Worm (Caenorhabditis elegans) whole organism, L1 larva: ENCODE data around the gene nhr-193.

Experiments used
- C04F5.9 ChIP-seq: sonication (generic microtip); optimal IDR thresholded peaks from 2 replicates; lab custom pipeline; 2016; ENCODE audit warnings: missing genetic modification characterization, missing compliant biosample characterization
- C16A3.4 ChIP-seq: fragments of 150-350 bp; optimal IDR thresholded peaks from 2 replicates; lab custom pipeline; 2014; ENCODE audit warnings: missing biosample characterization, missing genetic modification characterization
- C34B4.2 ChIP-seq: sonication (generic microtip); optimal IDR thresholded peaks from 2 replicates; lab custom pipeline; 2017; ENCODE audit warnings: mild to moderate bottlenecking, missing genetic modification characterization, missing compliant biosample characterization
- aha-1 ChIP-seq: fragments of 150-350 bp; optimal IDR thresholded peaks from 2 replicates; lab custom pipeline; 2014; ENCODE audit warnings: missing biosample characterization, missing genetic modification characterization
- alr-1 ChIP-seq: fragments of 200-800 bp; sonication (Bioruptor generic); optimal IDR thresholded peaks from 2 replicates; lab custom pipeline; 2018; ENCODE audit warnings: borderline replicate concordance, mild to moderate bottlenecking, missing genetic modification characterization, missing compliant biosample characterization
- aly-2 ChIP-seq: fragments of 150-350 bp; optimal IDR thresholded peaks from 2 replicates; lab custom pipeline; 2014; ENCODE audit warnings: missing biosample characterization, missing genetic modification characterization
- blmp-1 ChIP-seq: fragments of 150-350 bp; optimal IDR thresholded peaks from 2 replicates; lab custom pipeline; 2014; ENCODE audit warnings: missing biosample characterization, missing genetic modification characterization
- ceh-63 ChIP-seq: fragments of 200-800 bp; sonication (Bioruptor generic); optimal IDR thresholded peaks from 2 replicates; lab custom pipeline; 2018; ENCODE audit warnings: mild to moderate bottlenecking, missing genetic modification characterization, missing compliant biosample characterization
- ceh-82 ChIP-seq, 3 experiments: fragments of 150-350 bp in 1 of 3; sonication (generic microtip) in 2 of 3; optimal IDR thresholded peaks; 2 replicates each; lab custom pipeline; 2014 to 2017; ENCODE audit warnings: missing biosample characterization in 3 of 3, missing genetic modification characterization in 3 of 3
- ceh-88 ChIP-seq: fragments of 200-800 bp; sonication (Bioruptor generic); IDR thresholded peaks from 2 replicates; pipeline ENCODE4 v1.3.6; 2022; ENCODE audit warnings: missing genetic modification characterization, missing compliant biosample characterization
- ces-1 ChIP-seq: fragments of 150-350 bp; optimal IDR thresholded peaks from 2 replicates; lab custom pipeline; 2014; ENCODE audit warnings: missing biosample characterization, missing genetic modification reagents, missing genetic modification characterization
- dpl-1 ChIP-seq, 3 experiments: fragments of 150-350 bp in 2 of 3; sonication (generic microtip) in 1 of 3; optimal IDR thresholded peaks; 2 replicates each; lab custom pipeline; 2014 to 2017; ENCODE audit warnings: missing biosample characterization in 3 of 3, missing genetic modification characterization in 3 of 3, missing genetic modification reagents in 3 of 3
- efl-3 ChIP-seq: fragments of 200-800 bp; sonication (Bioruptor generic); optimal IDR thresholded peaks from 2 replicates; lab custom pipeline; 2018; ENCODE audit warnings: mild to moderate bottlenecking, missing genetic modification characterization, missing compliant biosample characterization
- elt-2 ChIP-seq: sonication (generic microtip); optimal IDR thresholded peaks from 2 replicates; lab custom pipeline; 2016; ENCODE audit warnings: missing genetic modification characterization, mild to moderate bottlenecking, inconsistent platforms, missing compliant biosample characterization, missing genetic modification reagents
- fkh-10 ChIP-seq: sonication (generic microtip); optimal IDR thresholded peaks from 2 replicates; lab custom pipeline; 2017; ENCODE audit warnings: missing biosample characterization, missing genetic modification reagents, missing genetic modification characterization
- fkh-4 ChIP-seq: sonication (generic microtip); optimal IDR thresholded peaks from 2 replicates; lab custom pipeline; 2016; ENCODE audit warnings: missing compliant biosample characterization, missing genetic modification characterization, borderline replicate concordance
- fkh-8 ChIP-seq: sonication (generic microtip); optimal IDR thresholded peaks from 2 replicates; lab custom pipeline; 2016; ENCODE audit warnings: mild to moderate bottlenecking, missing genetic modification characterization, missing compliant biosample characterization
- fos-1 ChIP-seq: fragments of 150-350 bp; optimal IDR thresholded peaks from 2 replicates; lab custom pipeline; 2014; ENCODE audit warnings: missing biosample characterization, missing genetic modification characterization
- grh-1 ChIP-seq: fragments of 200-800 bp; sonication (Bioruptor generic); IDR thresholded peaks from 2 replicates; pipeline ENCODE4 v1.3.6; 2022; ENCODE audit warnings: missing genetic modification reagents, missing genetic modification characterization, missing compliant biosample characterization
- isw-1 ChIP-seq: fragments of 200-800 bp; sonication (Bioruptor generic); IDR thresholded peaks from 2 replicates; pipeline ENCODE4 v1.3.6; 2022; ENCODE audit warnings: missing genetic modification characterization, missing compliant biosample characterization
- lin-13 ChIP-seq: fragments of 150-350 bp; optimal IDR thresholded peaks from 2 replicates; lab custom pipeline; 2014; ENCODE audit warnings: missing biosample characterization, missing genetic modification reagents, missing genetic modification characterization
- lin-35 ChIP-seq, 2 experiments: fragments of 150-350 bp; optimal IDR thresholded peaks; 2 replicates each; lab custom pipeline; 2014; ENCODE audit warnings: missing biosample characterization in 2 of 2, missing genetic modification characterization in 2 of 2, missing genetic modification reagents in 2 of 2
- mdl-1 ChIP-seq, 2 experiments: fragments of 150-350 bp; optimal IDR thresholded peaks; 2 replicates each; lab custom pipeline; 2014 to 2017; ENCODE audit warnings: missing biosample characterization in 2 of 2, missing genetic modification characterization in 2 of 2, inconsistent platforms in 1 of 2
- mef-2 ChIP-seq: fragments of 150-350 bp; optimal IDR thresholded peaks from 2 replicates; lab custom pipeline; 2014; ENCODE audit warnings: missing biosample characterization, missing genetic modification characterization
- nhr-19 ChIP-seq: fragments of 200-800 bp; sonication (Bioruptor generic); conservative IDR thresholded peaks from 2 replicates; pipeline ENCODE4 v1.3.6; 2022; ENCODE audit warnings: missing genetic modification characterization, missing compliant biosample characterization
- nhr-28 ChIP-seq: fragments of 150-350 bp; optimal IDR thresholded peaks from 2 replicates; lab custom pipeline; 2014; ENCODE audit warnings: missing biosample characterization, missing genetic modification characterization
- nhr-71 ChIP-seq: sonication (generic microtip); optimal IDR thresholded peaks from 2 replicates; lab custom pipeline; 2016; ENCODE audit warnings: mild to moderate bottlenecking, missing genetic modification characterization, moderate library complexity, missing compliant biosample characterization
- nhr-76 ChIP-seq: sonication (generic microtip); optimal IDR thresholded peaks from 2 replicates; lab custom pipeline; 2017; ENCODE audit warnings: missing biosample characterization, missing genetic modification characterization
- nhr-84 ChIP-seq: sonication (generic microtip); optimal IDR thresholded peaks from 2 replicates; lab custom pipeline; 2017; ENCODE audit warnings: missing biosample characterization, missing genetic modification characterization
- nhr-85 ChIP-seq: sonication (generic microtip); peaks from one replicate; lab custom pipeline; 2016; ENCODE audit warnings: missing genetic modification characterization, inconsistent platforms, missing compliant biosample characterization
- pqm-1 ChIP-seq: sonication (generic microtip); optimal IDR thresholded peaks from 3 replicates; lab custom pipeline; 2017; ENCODE audit warnings: missing biosample characterization, missing genetic modification characterization
- snu-23 ChIP-seq: sonication (generic microtip); optimal IDR thresholded peaks from 2 replicates; lab custom pipeline; 2016; ENCODE audit warnings: missing genetic modification characterization, missing compliant biosample characterization
- sup-37 ChIP-seq: fragments of 200-800 bp; sonication (Bioruptor generic); optimal IDR thresholded peaks from 2 replicates; lab custom pipeline; 2018; ENCODE audit warnings: mild to moderate bottlenecking, missing genetic modification characterization, missing compliant biosample characterization
- swsn-7 ChIP-seq: sonication (generic microtip); optimal IDR thresholded peaks from 2 replicates; lab custom pipeline; 2016; ENCODE audit warnings: missing genetic modification characterization, missing compliant biosample characterization
- tbx-2 ChIP-seq: sonication (generic microtip); optimal IDR thresholded peaks from 2 replicates; lab custom pipeline; 2016; ENCODE audit warnings: missing genetic modification characterization, missing compliant biosample characterization
- tlp-1 ChIP-seq: fragments of 150-350 bp; optimal IDR thresholded peaks from 2 replicates; lab custom pipeline; 2014; ENCODE audit warnings: missing biosample characterization, missing genetic modification characterization
- unc-86 ChIP-seq: sonication (generic microtip); optimal IDR thresholded peaks from 2 replicates; lab custom pipeline; 2016; ENCODE audit warnings: missing genetic modification characterization, missing compliant biosample characterization
- unc-98 ChIP-seq: fragments of 200-800 bp; sonication (Bioruptor generic); IDR thresholded peaks from 2 replicates; pipeline ENCODE4 v1.3.6; 2022; ENCODE audit warnings: missing genetic modification characterization, missing compliant biosample characterization
- vab-15 ChIP-seq: sonication (generic microtip); optimal IDR thresholded peaks from 2 replicates; lab custom pipeline; 2017; ENCODE audit warnings: missing genotype, mild to moderate bottlenecking, missing genetic modification characterization, missing compliant biosample characterization
- zag-1 ChIP-seq: fragments of 150-350 bp; optimal IDR thresholded peaks from 2 replicates; lab custom pipeline; 2014; ENCODE audit warnings: missing biosample characterization, missing genetic modification characterization
- zip-4 ChIP-seq: fragments of 200-800 bp; sonication (Bioruptor generic); optimal IDR thresholded peaks from 2 replicates; lab custom pipeline; 2018; ENCODE audit warnings: mild to moderate bottlenecking, missing genetic modification characterization, moderate library complexity, missing compliant biosample characterization

nhr-193 gene

ce11 chrV:16376430-16376948 is 34.4 kb downstream of the nhr-193 start:
- TF ChIP-seq sup-37 (GFP tag; lab: Kevin White, UChicago), result no peak
- TF ChIP-seq nhr-71 (tag; lab: Kevin White, UChicago), result no peak
- TF ChIP-seq alr-1 (tag; lab: Kevin White, UChicago), result no peak
- no peak for TF ChIP-seq C16A3.4 (tag; lab: Kevin White, UChicago)
- TF ChIP-seq unc-86 (tag; lab: Kevin White, UChicago), result no peak
- TF ChIP-seq tbx-2 (tag; lab: Kevin White, UChicago), result no peak
- no peak for TF ChIP-seq fkh-8
- TF ChIP-seq aly-2, result no peak
- TF ChIP-seq nhr-85, result no peak
- no peak for TF ChIP-seq lin-13
- no peak for TF ChIP-seq pqm-1 (tag; lab: Kevin White, UChicago)
- no peak for TF ChIP-seq blmp-1 (tag; lab: Kevin White, UChicago)
- no peak for TF ChIP-seq dpl-1 (GFP tag; optimal IDR thresholded peaks at IDR 0.05; lab: Kevin White, UChicago)
- no peak for TF ChIP-seq vab-15 (tag; lab: Kevin White, UChicago)
- no peak for TF ChIP-seq lin-35 (GFP tag; optimal IDR thresholded peaks at IDR 0.05; lab: Kevin White, UChicago)
- TF ChIP-seq nhr-84 (tag; lab: Kevin White, UChicago), result no peak
- no peak for TF ChIP-seq nhr-19

ce11 chrV:16377188-16377587 is 35.1 kb downstream of the nhr-193 start:
- no peak for TF ChIP-seq mef-2 (tag; lab: Kevin White, UChicago)
- no peak for TF ChIP-seq zag-1
- no peak for TF ChIP-seq grh-1 (GFP tag; lab: Robert Waterston, UW)
- no peak for TF ChIP-seq fkh-10 (GFP tag; lab: Kevin White, UChicago)
- TF ChIP-seq nhr-28 (tag; lab: Kevin White, UChicago), result no peak
- TF ChIP-seq fkh-4, result no peak
- no peak for TF ChIP-seq nhr-85
- TF ChIP-seq ceh-82 (tag; optimal IDR thresholded peaks at IDR 0.05; lab: Kevin White, UChicago), result no peak
- TF ChIP-seq efl-3 (GFP tag; lab: Kevin White, UChicago), result no peak
- TF ChIP-seq tbx-2 (tag; lab: Kevin White, UChicago), result no peak
- no peak for TF ChIP-seq ceh-63
- no peak for TF ChIP-seq elt-2 (tag; lab: Kevin White, UChicago)
- no peak for TF ChIP-seq zip-4 (GFP tag; lab: Kevin White, UChicago)

ce11 chrV:16377849-16378248 is 35.7 kb downstream of the nhr-193 start, which contains the start of gene F13A7.1:
Gene F13A7.1 (minus strand): TSS chrV:16377949.
- TF ChIP-seq ces-1 (GFP tag; lab: Kevin White, UChicago), result no peak
- no peak for TF ChIP-seq mdl-1 (tag; optimal IDR thresholded peaks at IDR 0.05; lab: Kevin White, UChicago)
- no peak for TF ChIP-seq snu-23 (GFP tag; lab: Kevin White, UChicago)
- no peak for TF ChIP-seq zip-4 (GFP tag; lab: Kevin White, UChicago)
- no peak for TF ChIP-seq tlp-1 (tag; lab: Kevin White, UChicago)
- no peak for TF ChIP-seq isw-1
- TF ChIP-seq nhr-71 (tag; lab: Kevin White, UChicago), result no peak
- no peak for TF ChIP-seq tbx-2 (tag; lab: Kevin White, UChicago)
- no peak for TF ChIP-seq nhr-84 (tag; lab: Kevin White, UChicago)
- no peak for TF ChIP-seq C04F5.9 (tag; lab: Kevin White, UChicago)
- TF ChIP-seq swsn-7 (tag; lab: Kevin White, UChicago), result no peak
- no peak for TF ChIP-seq nhr-28 (tag; lab: Kevin White, UChicago)
- TF ChIP-seq unc-98 (GFP tag; lab: Robert Waterston, UW), result no peak
- TF ChIP-seq C34B4.2 (tag; lab: Kevin White, UChicago), result no peak
- no peak for TF ChIP-seq aha-1 (tag; lab: Kevin White, UChicago)
- TF ChIP-seq fos-1 (tag; lab: Kevin White, UChicago), result no peak
- TF ChIP-seq nhr-76 (tag; lab: Kevin White, UChicago), result no peak
- TF ChIP-seq ceh-88 (GFP tag; lab: Robert Waterston, UW), result no peak
